Fruit fly (Drosophila melanogaster): ENCODE results near the gene ALiX.

The ALiX gene

DNA sequence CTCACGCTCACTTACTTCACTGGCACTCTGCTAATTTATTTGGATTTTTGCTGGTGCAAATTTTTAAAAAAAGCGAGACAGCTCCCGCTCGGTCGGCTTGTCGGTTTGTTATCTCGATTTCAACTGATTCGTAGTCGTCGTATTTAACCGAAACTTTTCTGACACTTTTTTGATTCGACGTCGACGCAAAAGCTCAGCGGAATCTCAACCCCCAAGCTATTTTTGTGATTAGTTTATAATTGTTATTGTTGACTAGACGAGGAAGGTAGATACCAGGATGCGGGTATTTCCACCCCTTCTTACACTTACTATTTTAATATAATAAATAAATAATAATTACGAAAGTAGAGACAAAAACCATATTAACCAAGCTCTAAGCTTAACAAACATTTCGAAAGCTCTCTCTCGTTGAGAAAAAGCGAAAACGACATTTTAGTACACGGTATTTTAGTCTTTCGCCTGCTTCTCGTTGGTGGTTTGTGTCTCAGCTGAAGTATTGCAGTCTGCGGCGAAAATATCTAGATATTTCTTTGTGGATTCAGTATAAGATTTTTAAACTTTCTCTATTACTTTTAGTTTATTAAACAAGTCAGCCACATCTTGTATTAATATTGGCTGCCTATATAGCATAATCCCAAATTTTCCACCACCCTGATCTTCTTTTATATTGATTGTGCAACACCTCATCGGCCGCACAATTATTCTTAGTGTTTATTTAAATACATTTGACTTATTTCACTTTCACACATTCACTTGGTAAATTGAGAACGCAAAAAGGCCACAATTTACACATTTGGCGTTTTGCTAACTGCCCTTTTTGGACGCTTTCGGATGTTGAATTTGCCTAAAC, 43.0 kb downstream of the ALiX start, which contains the start of gene tau:
Gene tau (minus strand): TSS at position 311 of the 850 bp plus-strand sequence.
- TF ChIP-seq acj6 (GFP tag; optimal IDR thresholded peaks at IDR 0.05): no peak
- no peak for TF ChIP-seq esn (GFP tag; optimal IDR thresholded peaks at IDR 0.05)
- TF ChIP-seq Sox102F (GFP tag; optimal IDR thresholded peaks at IDR 0.05): no peak
- TF ChIP-seq Ets21C (GFP tag; optimal IDR thresholded peaks at IDR 0.05): no peak
- TF ChIP-seq CG1621 (tag; optimal IDR thresholded peaks at IDR 0.05): no peak
- TF ChIP-seq CG9139 (GFP tag; optimal IDR thresholded peaks at IDR 0.05): no peak
- no peak for TF ChIP-seq CG3919 (GFP tag; optimal IDR thresholded peaks at IDR 0.05)
- TF ChIP-seq CG10669 (GFP tag; optimal IDR thresholded peaks at IDR 0.05): no peak
- no peak for TF ChIP-seq CG11902 (GFP tag; optimal IDR thresholded peaks at IDR 0.05)
- TF ChIP-seq dac (GFP tag; optimal IDR thresholded peaks at IDR 0.05): no peak
- TF ChIP-seq CG16779 (tag; optimal IDR thresholded peaks at IDR 0.05): no peak
- TF ChIP-seq CG11294 (GFP tag; IDR thresholded peaks at IDR 0.05): no peak
- no peak for TF ChIP-seq CG34406 (GFP tag; optimal IDR thresholded peaks at IDR 0.05)
- no peak for TF ChIP-seq Eip78C (GFP tag)

DNA sequence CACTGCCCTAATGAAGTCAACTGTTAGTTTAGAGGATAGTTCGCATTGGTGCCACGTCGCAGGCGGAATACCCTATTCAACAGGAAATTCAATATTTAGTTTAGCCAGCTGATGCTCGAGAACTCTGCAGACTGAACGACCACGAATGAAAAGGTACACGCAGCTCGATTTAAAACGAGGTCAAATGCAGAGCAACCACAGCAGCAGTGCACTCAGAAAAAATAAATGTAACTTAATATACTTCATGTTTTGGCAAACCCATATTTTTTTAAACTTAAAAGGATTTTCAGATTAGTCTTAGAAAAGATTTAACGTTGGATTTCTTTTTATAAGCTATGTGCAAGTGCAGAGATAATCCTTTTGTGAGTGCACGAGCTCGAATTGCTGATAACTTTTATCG, 44.8 kb downstream of the ALiX start:
- peak; percentile 2 for TF ChIP-seq Smox (GFP tag; optimal IDR thresholded peaks at IDR 0.05)
- TF ChIP-seq CG11902 (GFP tag; optimal IDR thresholded peaks at IDR 0.05): no peak
- peak; percentile 10 for TF ChIP-seq dac (GFP tag; optimal IDR thresholded peaks at IDR 0.05)
- TF ChIP-seq CG8319 (GFP tag; optimal IDR thresholded peaks at IDR 0.05): no peak
- TF ChIP-seq CG7368 (GFP tag; optimal IDR thresholded peaks at IDR 0.05): no peak
- TF ChIP-seq fd85E (GFP tag; optimal IDR thresholded peaks at IDR 0.05): no peak
- TF ChIP-seq CG31627 (GFP tag; optimal IDR thresholded peaks at IDR 0.05): no peak
- no peak for TF ChIP-seq Blimp-1 (GFP tag; optimal IDR thresholded peaks at IDR 0.05)
- TF ChIP-seq salr (GFP tag; optimal IDR thresholded peaks at IDR 0.05): peak in 1 of 2 experiments; percentile 25
- TF ChIP-seq achi (GFP tag; optimal IDR thresholded peaks at IDR 0.05): peak; percentile 42
- TF ChIP-seq cyc (GFP tag; optimal IDR thresholded peaks at IDR 0.05): no peak
- no peak for TF ChIP-seq Gug (GFP tag; IDR thresholded peaks at IDR 0.05)
- TF ChIP-seq CG15336 (GFP tag; IDR thresholded peaks at IDR 0.05): peak; percentile 64
- no peak for TF ChIP-seq topi (GFP tag; optimal IDR thresholded peaks at IDR 0.05)
- TF ChIP-seq OdsH (GFP tag; optimal IDR thresholded peaks at IDR 0.05): peak; percentile 46
- TF ChIP-seq spab (GFP tag; optimal IDR thresholded peaks at IDR 0.05): no peak
- TF ChIP-seq Eip75B (GFP tag; optimal IDR thresholded peaks at IDR 0.05): peak; percentile 40
- TF ChIP-seq CG3919 (GFP tag; optimal IDR thresholded peaks at IDR 0.05): peak; percentile 26
- peak; percentile 10 for TF ChIP-seq lz (GFP tag; optimal IDR thresholded peaks at IDR 0.05)
- TF ChIP-seq Eip78C (GFP tag): peak; percentile 69
- TF ChIP-seq CG11762 (GFP tag; optimal IDR thresholded peaks at IDR 0.05; ENCODE audit: insufficient read depth): peak; percentile 11
- peak; percentile 62 for TF ChIP-seq svp (GFP tag)
- peak; percentile 57 for TF ChIP-seq CG6276 (GFP tag; optimal IDR thresholded peaks at IDR 0.05)
- peak; percentile 16 for TF ChIP-seq acj6 (GFP tag; optimal IDR thresholded peaks at IDR 0.05)
- TF ChIP-seq Hr39 (GFP tag; optimal IDR thresholded peaks at IDR 0.05): no peak
- TF ChIP-seq eg (GFP tag; IDR thresholded peaks at IDR 0.05): peak; percentile 69; the same call in 2 of the 3 replicates
- TF ChIP-seq esn (GFP tag; optimal IDR thresholded peaks at IDR 0.05): no peak
- no peak for TF ChIP-seq vri (GFP tag; optimal IDR thresholded peaks at IDR 0.05)
- TF ChIP-seq CG32006 (GFP tag; optimal IDR thresholded peaks at IDR 0.05): peak; percentile 58
- no peak for TF ChIP-seq fkh (GFP tag; optimal IDR thresholded peaks at IDR 0.05)
- TF ChIP-seq CG10669 (GFP tag; optimal IDR thresholded peaks at IDR 0.05): peak; percentile 34
- TF ChIP-seq CG11294 (GFP tag; IDR thresholded peaks at IDR 0.05): no peak; the same call in 1 of the 2 replicates
- no peak for TF ChIP-seq Sox15 (GFP tag; optimal IDR thresholded peaks at IDR 0.05)
- peak; percentile 35 for TF ChIP-seq pdm3 (GFP tag; optimal IDR thresholded peaks at IDR 0.05)
- TF ChIP-seq fd59A (GFP tag; optimal IDR thresholded peaks at IDR 0.05): no peak
- peak; percentile 40 for TF ChIP-seq Ets96B (tag; optimal IDR thresholded peaks at IDR 0.05)
- peak; percentile 35; the same call in 1 of the 3 replicates for TF ChIP-seq CG8119 (GFP tag; IDR thresholded peaks at IDR 0.05)
- no peak for TF ChIP-seq CG3032 (tag; optimal IDR thresholded peaks at IDR 0.05)
- TF ChIP-seq dsx (GFP tag; optimal IDR thresholded peaks at IDR 0.05; ENCODE audit: poor library complexity, severe bottlenecking): no peak
- TF ChIP-seq Lpt (GFP tag; optimal IDR thresholded peaks at IDR 0.05): peak; percentile 1
- TF ChIP-seq CG6163 (GFP tag; IDR thresholded peaks at IDR 0.05): peak; percentile 75
- peak; percentile 37 for TF ChIP-seq Hr4 (GFP tag; optimal IDR thresholded peaks at IDR 0.05)

Data from whole organism, prepupa.